Fruit fly (Drosophila melanogaster): ENCODE data around the gene CG15535.

DNA sequence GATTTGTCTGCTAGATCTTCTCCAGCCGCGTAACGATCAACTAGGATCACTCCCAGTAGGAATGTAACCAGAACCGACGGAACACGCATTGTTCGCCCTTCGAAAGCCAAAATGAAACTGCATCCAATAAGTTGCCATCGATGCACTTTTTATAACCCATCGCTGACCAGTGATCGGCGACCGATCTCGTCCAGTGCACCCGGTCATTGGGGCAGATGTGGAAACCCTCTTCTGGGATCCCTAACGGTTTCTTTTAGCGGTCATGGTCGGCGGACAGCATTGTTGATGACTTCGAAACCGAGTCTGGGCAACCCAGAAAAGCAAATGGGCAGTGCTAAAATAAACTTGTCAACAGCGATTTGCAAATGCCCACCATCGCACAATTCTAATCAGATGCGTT, 21.2 kb upstream of the CG15535 start, which contains the start of gene Osi23:
- no peak for TF ChIP-seq CG8478 (optimal IDR thresholded peaks at IDR 0.05)
- TF ChIP-seq CTCF (optimal IDR thresholded peaks at IDR 0.05) = no peak

Data from S2 (cell line).